Fruit fly (Drosophila melanogaster): Measurements from ENCODE around the gene CG18428.

DNA sequence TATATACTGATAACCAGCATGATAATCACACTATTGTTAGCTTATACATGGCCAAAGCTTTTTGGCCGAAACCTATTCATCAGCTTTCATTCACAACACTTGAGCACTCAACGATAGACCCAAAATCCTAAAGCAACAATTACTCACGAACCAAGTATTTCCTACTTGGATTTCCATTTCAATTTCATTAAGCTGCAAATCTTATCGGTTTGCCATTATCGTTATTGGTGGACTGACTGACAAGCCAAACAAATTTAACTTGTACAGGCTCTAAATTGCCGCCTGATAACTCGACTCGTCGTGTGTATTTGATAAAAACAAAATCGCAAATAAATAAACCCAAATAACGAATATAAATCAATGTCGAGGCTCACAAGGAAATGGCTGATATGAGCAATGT is 24.2 kb upstream of the CG18428 start:
- TF ChIP-seq CG8478 (optimal IDR thresholded peaks at IDR 0.05) (no peak), CTCF (optimal IDR thresholded peaks at IDR 0.05) (no peak)
